Fruit fly (Drosophila melanogaster) Kc167 (cell line): ENCODE results near the gene Ctu2.

Source experiments
- Myc ChIP-seq: fragments of >200 bp; optimal IDR thresholded peaks from 2 replicates; lab custom pipeline; 2017; ENCODE audit warnings: missing external identifiers
- Sin3A ChIP-seq: fragments of >200 bp; optimal IDR thresholded peaks from 2 replicates; lab custom pipeline; 2018; ENCODE audit warnings: missing external identifiers
- h ChIP-seq: fragments of >200 bp; optimal IDR thresholded peaks from 3 replicates; lab custom pipeline; 2018; ENCODE audit warnings: missing external identifiers
- insv ChIP-seq: fragments of >200 bp; optimal IDR thresholded peaks from 3 replicates; lab custom pipeline; 2018; ENCODE audit warnings: missing external identifiers
- psq ChIP-seq: fragments of >200 bp; optimal IDR thresholded peaks from 2 replicates; lab custom pipeline; 2017; ENCODE audit warnings: missing external identifiers
- ttk ChIP-seq: sonication (Bioruptor generic); optimal IDR thresholded peaks from 2 replicates; lab custom pipeline; 2017; ENCODE audit warnings: missing external identifiers

Ctu2 gene

dm6 chr2L:19517154-19517814 lies 24.2 kb upstream of the Ctu2 start, which contains the start of gene Hasp:
TSS of gene Hasp (minus strand) at chr2L:19517204.
- TF ChIP-seq ttk (lab: Kevin White, UChicago) = no peak
- TF ChIP-seq psq (lab: Kevin White, UChicago) = no peak
- TF ChIP-seq Myc (lab: Kevin White, UChicago) = no peak
- TF ChIP-seq Sin3A (lab: Kevin White, UChicago) = no peak
- no peak for TF ChIP-seq insv (lab: Kevin White, UChicago)
- TF ChIP-seq h = no peak

- TF ChIP-seq Myc (lab: Kevin White, UChicago) (no peak), ttk (lab: Kevin White, UChicago) (no peak), h (no peak), Sin3A (lab: Kevin White, UChicago) (no peak)
Observed at dm6 chr2L:19516062-19516461, 23.0 kb upstream of the Ctu2 start.

dm6 chr2L:19512184-19512583 lies 19.1 kb upstream of the Ctu2 start:
- no peak for TF ChIP-seq Sin3A (lab: Kevin White, UChicago)
- TF ChIP-seq ttk (lab: Kevin White, UChicago) = no peak
- TF ChIP-seq insv (lab: Kevin White, UChicago) = no peak
- TF ChIP-seq psq (lab: Kevin White, UChicago) = no peak
- TF ChIP-seq Myc (lab: Kevin White, UChicago) = no peak
- no peak for TF ChIP-seq h

dm6 chr2L:19508361-19508918 lies 15.4 kb upstream of the Ctu2 start, which contains the start of gene cyst:
TSS of gene cyst (minus strand) at chr2L:19508764.
- TF ChIP-seq Sin3A (lab: Kevin White, UChicago) (no peak), insv (lab: Kevin White, UChicago) (no peak), ttk (lab: Kevin White, UChicago) (no peak), h (no peak), psq (lab: Kevin White, UChicago) (no peak), Myc (lab: Kevin White, UChicago) (no peak)

dm6 chr2L:19506323-19506722 lies 13.3 kb upstream of the Ctu2 start:
- no peak for TF ChIP-seq Myc (lab: Kevin White, UChicago)
- no peak for TF ChIP-seq psq (lab: Kevin White, UChicago)
- TF ChIP-seq insv (lab: Kevin White, UChicago) = no peak
- no peak for TF ChIP-seq Sin3A (lab: Kevin White, UChicago)
- no peak for TF ChIP-seq h
- TF ChIP-seq ttk (lab: Kevin White, UChicago) = no peak

dm6 chr2L:19497983-19498382 lies 4.9 kb upstream of the Ctu2 start, which contains the start of gene Top3alpha:
TSS of gene Top3alpha (plus strand) at chr2L:19498168.
- TF ChIP-seq insv (lab: Kevin White, UChicago) = no peak
- TF ChIP-seq psq (lab: Kevin White, UChicago) = no peak
- no peak for TF ChIP-seq ttk (lab: Kevin White, UChicago)
- TF ChIP-seq Sin3A (lab: Kevin White, UChicago) = no peak
- TF ChIP-seq Myc (lab: Kevin White, UChicago) = no peak
- TF ChIP-seq h = no peak

dm6 chr2L:19489997-19490461 lies 3.0 kb downstream of the Ctu2 start, which contains the start of the genes CG10194 and CG18094:
TSS of gene CG10194 (minus strand) at chr2L:19490104.
TSS of gene CG18094 (plus strand) at chr2L:19490262.
- TF ChIP-seq psq (lab: Kevin White, UChicago) (no peak), Sin3A (lab: Kevin White, UChicago) (no peak), h (no peak), ttk (lab: Kevin White, UChicago) (no peak), Myc (lab: Kevin White, UChicago) (no peak), insv (lab: Kevin White, UChicago) (no peak)

dm6 chr2L:19487190-19487589 lies 5.9 kb downstream of the Ctu2 start, which contains the start of gene CG13083:
TSS of gene CG13083 (plus strand) at chr2L:19487490.
- no peak for TF ChIP-seq h

- TF ChIP-seq Sin3A (lab: Kevin White, UChicago) (no peak), psq (lab: Kevin White, UChicago) (no peak), Myc (lab: Kevin White, UChicago) (no peak), insv (lab: Kevin White, UChicago) (no peak), h (no peak), ttk (lab: Kevin White, UChicago) (no peak)
Observed at dm6 chr2L:19484539-19484938, 8.5 kb downstream of the Ctu2 start, which contains the start of the genes CG10195 and CG13084. TSS of gene CG10195 (minus strand) at chr2L:19484705. TSS of gene CG13084 (plus strand) at chr2L:19484930.

dm6 chr2L:19480406-19481334 lies 12.4 kb downstream of the Ctu2 start:
- no peak for TF ChIP-seq Sin3A (lab: Kevin White, UChicago)

- TF ChIP-seq Sin3A (lab: Kevin White, UChicago) (no peak), Myc (lab: Kevin White, UChicago) (no peak), h (no peak), ttk (lab: Kevin White, UChicago) (no peak), psq (lab: Kevin White, UChicago) (no peak), insv (lab: Kevin White, UChicago) (no peak)
Observed at dm6 chr2L:19479249-19479984, 13.6 kb downstream of the Ctu2 start.
